Worm (Caenorhabditis elegans): ENCODE results near the gene lap-1.

lap-1 gene

ce11 chrIII:8394374-8395302 lies 7.1 kb downstream of the lap-1 start, which contains the start of gene ZK353.10:
Gene ZK353.10, minus strand, starts transcription at chrIII:8394424.
- TF ChIP-seq pha-4 (tag; optimal IDR thresholded peaks at IDR 0.05) (no peak), nhr-12 (tag; optimal IDR thresholded peaks at IDR 0.05) (no peak), M03D4.4 (tag; optimal IDR thresholded peaks at IDR 0.05) (no peak), mls-2 (tag; optimal IDR thresholded peaks at IDR 0.05) (no peak), sem-2 (GFP tag; optimal IDR thresholded peaks at IDR 0.05) (no peak), elt-1 (tag; optimal IDR thresholded peaks at IDR 0.05; ENCODE audit: borderline replicate concordance, insufficient read depth) (no peak), zip-8 (tag; optimal IDR thresholded peaks at IDR 0.05) (no peak), nhr-2 (tag; optimal IDR thresholded peaks at IDR 0.05) (no peak), ztf-11 (tag; optimal IDR thresholded peaks at IDR 0.05) (no peak), drap-1 (GFP tag; optimal IDR thresholded peaks at IDR 0.05) (no peak), lsy-2 (tag; optimal IDR thresholded peaks at IDR 0.05) (no peak), nhr-28 (tag; optimal IDR thresholded peaks at IDR 0.05) (no peak)

- TF ChIP-seq elt-3 (tag; optimal IDR thresholded peaks at IDR 0.05): no peak
- no peak for TF ChIP-seq ceh-83 (GFP tag; optimal IDR thresholded peaks at IDR 0.05)
- no peak for TF ChIP-seq lin-32 (GFP tag; optimal IDR thresholded peaks at IDR 0.05)
- no peak for TF ChIP-seq mls-2 (tag; optimal IDR thresholded peaks at IDR 0.05)
- no peak for TF ChIP-seq zip-8 (tag; optimal IDR thresholded peaks at IDR 0.05)
- no peak for TF ChIP-seq blmp-1 (tag; optimal IDR thresholded peaks at IDR 0.05)
- no peak for TF ChIP-seq drap-1 (GFP tag; optimal IDR thresholded peaks at IDR 0.05)
- no peak for TF ChIP-seq nhr-237 (tag; optimal IDR thresholded peaks at IDR 0.05)
- TF ChIP-seq tbx-8 (GFP tag; optimal IDR thresholded peaks at IDR 0.05): no peak
- no peak for TF ChIP-seq lsy-2 (tag; optimal IDR thresholded peaks at IDR 0.05)
Measured at ce11 chrIII:8392307-8392706, 9.4 kb downstream of the lap-1 start.

- no peak for TF ChIP-seq lin-32 (GFP tag; optimal IDR thresholded peaks at IDR 0.05)
- TF ChIP-seq M03D4.4 (tag; optimal IDR thresholded peaks at IDR 0.05): no peak
Measured at ce11 chrIII:8389539-8389938, 12.2 kb downstream of the lap-1 start, which contains the start of gene ZK353.4. Gene ZK353.4, minus strand, starts transcription at chrIII:8389639.

ce11 chrIII:8380645-8381044 lies 21.1 kb downstream of the lap-1 start, which contains the start of gene R05D3.12:
Gene R05D3.12, plus strand, starts transcription at chrIII:8380945.
- no peak for TF ChIP-seq ceh-43 (GFP tag; optimal IDR thresholded peaks at IDR 0.05)
- no peak for TF ChIP-seq elt-1 (tag; optimal IDR thresholded peaks at IDR 0.05; ENCODE audit: borderline replicate concordance, insufficient read depth)
- no peak for TF ChIP-seq bed-3 (GFP tag; optimal IDR thresholded peaks at IDR 0.05)
- TF ChIP-seq unc-39 (tag; optimal IDR thresholded peaks at IDR 0.05): no peak
- no peak for TF ChIP-seq nhr-12 (tag; optimal IDR thresholded peaks at IDR 0.05)
- TF ChIP-seq ztf-11 (tag; optimal IDR thresholded peaks at IDR 0.05): no peak
- TF ChIP-seq snpc-4 (tag; optimal IDR thresholded peaks at IDR 0.05): no peak
- TF ChIP-seq mab-5 (tag; optimal IDR thresholded peaks at IDR 0.05): no peak
- no peak for TF ChIP-seq mls-2 (tag; optimal IDR thresholded peaks at IDR 0.05)
- TF ChIP-seq elt-3 (tag; optimal IDR thresholded peaks at IDR 0.05): no peak
- TF ChIP-seq M03D4.4 (tag; optimal IDR thresholded peaks at IDR 0.05): no peak
- no peak for TF ChIP-seq nhr-2 (tag; optimal IDR thresholded peaks at IDR 0.05)
- TF ChIP-seq sptf-1 (tag; optimal IDR thresholded peaks at IDR 0.05): no peak
- no peak for TF ChIP-seq lin-13 (tag; optimal IDR thresholded peaks at IDR 0.05)
- no peak for TF ChIP-seq flh-1 (GFP tag; optimal IDR thresholded peaks at IDR 0.05)
- no peak for TF ChIP-seq drap-1 (GFP tag; optimal IDR thresholded peaks at IDR 0.05)
- TF ChIP-seq ceh-83 (GFP tag; optimal IDR thresholded peaks at IDR 0.05): no peak
- TF ChIP-seq cnd-1 (tag; optimal IDR thresholded peaks at IDR 0.05): no peak
- TF ChIP-seq zip-8 (tag; optimal IDR thresholded peaks at IDR 0.05): no peak
- no peak for TF ChIP-seq pha-4 (tag; optimal IDR thresholded peaks at IDR 0.05)

- TF ChIP-seq mls-2 (tag; optimal IDR thresholded peaks at IDR 0.05) (no peak), nhr-237 (tag; optimal IDR thresholded peaks at IDR 0.05) (no peak), M03D4.4 (tag; optimal IDR thresholded peaks at IDR 0.05) (no peak), nhr-28 (tag; optimal IDR thresholded peaks at IDR 0.05) (no peak)
Measured at ce11 chrIII:8375000-8375399, 26.7 kb downstream of the lap-1 start, which contains the start of gene met-2. Gene met-2, plus strand, starts transcription at chrIII:8375300.

Measured in whole organism, mixed stage, embryonic.